Fruit fly (Drosophila melanogaster) whole organism, pupa: Measurements from ENCODE around the gene hale.

ENCODE experiments used
- CG12605 ChIP-seq: fragments of 200-800 bp; sonication (Bioruptor generic); IDR thresholded peaks from 2 replicates; pipeline ENCODE4 v1.3.6; 2022; ENCODE audit warnings: missing biosample characterization, missing genetic modification characterization
- CG13204 ChIP-seq: fragments of 200-800 bp; sonication (Bioruptor generic); optimal IDR thresholded peaks from 2 replicates; lab custom pipeline; 2018; ENCODE audit warnings: missing biosample characterization, mild to moderate bottlenecking, missing genetic modification characterization, moderate library complexity
- CG14655 ChIP-seq: fragments of 200-800 bp; sonication (Bioruptor generic); optimal IDR thresholded peaks from 3 replicates; lab custom pipeline; 2017; ENCODE audit warnings: mild to moderate bottlenecking, missing biosample characterization, missing genetic modification reagents, missing genetic modification characterization
- CG15710 ChIP-seq: fragments of 200-800 bp; sonication (Bioruptor generic); optimal IDR thresholded peaks from 2 replicates; lab custom pipeline; 2018; ENCODE audit warnings: missing biosample characterization, mild to moderate bottlenecking, missing genetic modification characterization, moderate library complexity
- CG17806 ChIP-seq: fragments of 200-800 bp; sonication (Bioruptor generic); optimal IDR thresholded peaks from 2 replicates; lab custom pipeline; 2018; ENCODE audit warnings: missing biosample characterization, mild to moderate bottlenecking, missing genetic modification characterization, moderate library complexity
- CG32121 ChIP-seq: fragments of 200-800 bp; sonication (Bioruptor generic); IDR thresholded peaks from 2 replicates; pipeline ENCODE4 v1.3.6; 2022; ENCODE audit warnings: missing biosample characterization, missing genetic modification characterization
- CG34367 ChIP-seq: fragments of 200-800 bp; sonication (Bioruptor generic); optimal IDR thresholded peaks from 2 replicates; lab custom pipeline; 2018; ENCODE audit warnings: missing biosample characterization, mild to moderate bottlenecking, missing genetic modification characterization
- CG4496 ChIP-seq: fragments of 200-800 bp; sonication (Bioruptor generic); IDR thresholded peaks from 3 replicates; pipeline ENCODE4 v1.3.6; 2022; ENCODE audit warnings: missing biosample characterization, missing genetic modification characterization
- CG8301 ChIP-seq: fragments of 200-800 bp; sonication (Bioruptor generic); optimal IDR thresholded peaks from 2 replicates; lab custom pipeline; 2018; ENCODE audit warnings: missing biosample characterization, mild to moderate bottlenecking, missing genetic modification characterization
- Pif1B ChIP-seq: fragments of 200-800 bp; sonication (Bioruptor generic); optimal IDR thresholded peaks from 3 replicates; lab custom pipeline; 2016; ENCODE audit warnings: missing biosample characterization, missing genetic modification characterization
- Snoo ChIP-seq: fragments of 200-800 bp; sonication (Bioruptor generic); optimal IDR thresholded peaks from 3 replicates; lab custom pipeline; 2017; ENCODE audit warnings: missing biosample characterization, mild to moderate bottlenecking, missing genetic modification characterization, inconsistent platforms
- fd96Ca ChIP-seq: fragments of 200-800 bp; sonication (Bioruptor generic); IDR thresholded peaks from 3 replicates; pipeline ENCODE4 v1.3.6; 2022; ENCODE audit warnings: missing biosample characterization, missing genetic modification characterization
- gl ChIP-seq: fragments of 200-800 bp; sonication (Bioruptor generic); optimal IDR thresholded peaks from 2 replicates; lab custom pipeline; 2018; ENCODE audit warnings: missing biosample characterization, mild to moderate bottlenecking, missing genetic modification characterization
- rn ChIP-seq: fragments of 200-800 bp; sonication (Bioruptor generic); IDR thresholded peaks from 2 replicates; pipeline ENCODE4 v1.3.6; 2022; ENCODE audit warnings: missing biosample characterization, missing genetic modification characterization

dm6 chr3L:20005033-20005782, 19.5 kb upstream of the hale start, which contains the start of gene kug:
- TF ChIP-seq CG15710 (tag; lab: Kevin White, UChicago): no peak
- TF ChIP-seq Pif1B (GFP tag; lab: Kevin White, UChicago): no peak
- no peak for TF ChIP-seq Snoo (tag; lab: Kevin White, UChicago)
- no peak for TF ChIP-seq CG14655
- TF ChIP-seq CG8301 (tag; lab: Kevin White, UChicago): no peak
- no peak for TF ChIP-seq gl (tag; lab: Kevin White, UChicago)
- no peak for TF ChIP-seq CG32121 (GFP tag; lab: Robert Waterston, UW)
- TF ChIP-seq fd96Ca (GFP tag; lab: Robert Waterston, UW): no peak
- no peak for TF ChIP-seq CG13204
- TF ChIP-seq CG34367 (tag; lab: Kevin White, UChicago): no peak
- TF ChIP-seq rn (GFP tag; lab: Robert Waterston, UW): no peak
- TF ChIP-seq CG4496 (GFP tag; lab: Robert Waterston, UW): no peak
- TF ChIP-seq CG17806 (tag; lab: Kevin White, UChicago): no peak
- TF ChIP-seq CG12605 (GFP tag; lab: Robert Waterston, UW): no peak
